Fruit fly (Drosophila melanogaster): ENCODE data around the gene mbo.

mbo gene

DNA sequence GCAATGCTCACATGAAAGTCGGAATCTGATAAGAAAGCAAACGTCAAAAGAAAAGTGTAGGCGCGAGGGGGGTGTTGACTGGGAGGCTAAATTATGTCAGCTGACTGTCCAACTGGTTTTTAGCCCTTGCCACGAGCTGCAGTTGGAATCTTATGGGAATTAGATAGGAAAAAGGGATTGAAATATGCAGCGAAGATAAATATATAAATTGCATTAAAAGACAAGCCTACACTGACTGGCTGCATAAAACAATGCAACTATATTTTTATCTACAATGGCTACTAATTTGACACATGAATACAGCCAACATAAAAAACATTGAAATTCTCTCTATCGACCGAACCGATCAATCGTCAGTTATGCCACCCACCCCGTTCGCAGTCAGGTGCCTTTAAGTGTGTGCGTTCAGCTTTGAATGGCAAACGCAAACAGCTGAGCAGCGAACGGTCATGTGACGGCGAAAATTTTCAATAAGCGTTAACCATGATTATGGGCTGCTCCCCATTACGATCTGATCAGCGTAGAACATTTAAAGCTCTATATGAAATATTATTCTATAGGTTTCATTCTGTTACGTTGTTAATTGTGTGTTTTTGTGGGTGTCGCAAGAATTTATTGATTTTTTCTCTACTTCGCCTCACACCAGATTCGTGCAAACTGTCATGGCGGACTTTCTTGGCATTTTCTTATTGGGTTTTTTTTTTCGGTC, 52.0 kb downstream of the mbo start (continued):
- peak; percentile 81 for TF ChIP-seq grn (GFP tag; optimal IDR thresholded peaks at IDR 0.05)
- TF ChIP-seq CG1832 (GFP tag; optimal IDR thresholded peaks at IDR 0.05) = no peak
- no peak for TF ChIP-seq Ets97D (GFP tag; optimal IDR thresholded peaks at IDR 0.05)
- TF ChIP-seq Lhr (GFP tag; optimal IDR thresholded peaks at IDR 0.05) = no peak
- peak; percentile 54 for TF ChIP-seq exex (tag; optimal IDR thresholded peaks at IDR 0.05)
- peak; percentile 27 for TF ChIP-seq sug (tag; optimal IDR thresholded peaks at IDR 0.05)
- TF ChIP-seq slou (GFP tag; optimal IDR thresholded peaks at IDR 0.05) = no peak
- TF ChIP-seq Lpt (GFP tag; optimal IDR thresholded peaks at IDR 0.05) = no peak
- TF ChIP-seq PHDP (tag; optimal IDR thresholded peaks at IDR 0.05) = peak; percentile 6
- TF ChIP-seq CG10654 (GFP tag; optimal IDR thresholded peaks at IDR 0.05) = no peak
- no peak for TF ChIP-seq NC2β (GFP tag; optimal IDR thresholded peaks at IDR 0.05)
- TF ChIP-seq CG31388 (GFP tag; optimal IDR thresholded peaks at IDR 0.05) = no peak
- TF ChIP-seq CG17912 (GFP tag; optimal IDR thresholded peaks at IDR 0.05) = peak; percentile 12
- TF ChIP-seq sqz (GFP tag; optimal IDR thresholded peaks at IDR 0.05) = peak; percentile 42
- TF ChIP-seq CG10543 (GFP tag; optimal IDR thresholded peaks at IDR 0.05) = peak; percentile 35
- no peak for TF ChIP-seq salm (tag; optimal IDR thresholded peaks at IDR 0.05)
- TF ChIP-seq phol (tag; optimal IDR thresholded peaks at IDR 0.05) = peak; percentile 93
- no peak for TF ChIP-seq sd (tag; optimal IDR thresholded peaks at IDR 0.05)
- no peak for TF ChIP-seq pfk (GFP tag; optimal IDR thresholded peaks at IDR 0.05)
- no peak for TF ChIP-seq CG8924 (tag; optimal IDR thresholded peaks at IDR 0.05)
- TF ChIP-seq vnd (GFP tag; IDR thresholded peaks at IDR 0.05; ENCODE audit: partially characterized antibody) = no peak
- no peak for TF ChIP-seq tup (GFP tag; optimal IDR thresholded peaks at IDR 0.05)
- TF ChIP-seq insv (GFP tag; optimal IDR thresholded peaks at IDR 0.05) = peak; percentile 97 to 99
- TF ChIP-seq ken (GFP tag; IDR thresholded peaks at IDR 0.05) = no peak
- no peak for TF ChIP-seq ato (GFP tag; IDR thresholded peaks at IDR 0.05; ENCODE audit: partially characterized antibody)
- peak; percentile 69 for TF ChIP-seq Med (GFP tag)
- peak; percentile 81 for TF ChIP-seq sens (GFP tag)
- TF ChIP-seq CG17186 (GFP tag; optimal IDR thresholded peaks at IDR 0.05) = no peak
- TF ChIP-seq HmgD (GFP tag; optimal IDR thresholded peaks at IDR 0.05) = no peak
- TF ChIP-seq unpg (GFP tag; optimal IDR thresholded peaks at IDR 0.05) = no peak
- TF ChIP-seq CG9727 (GFP tag; optimal IDR thresholded peaks at IDR 0.05) = no peak
- TF ChIP-seq sim (GFP tag; IDR thresholded peaks at IDR 0.05) = no peak
- TF ChIP-seq CG33557 (GFP tag; optimal IDR thresholded peaks at IDR 0.05) = no peak
- TF ChIP-seq CG12104 (GFP tag; optimal IDR thresholded peaks at IDR 0.05) = no peak
- no peak for TF ChIP-seq ac (GFP tag; optimal IDR thresholded peaks at IDR 0.05)
- no peak for TF ChIP-seq CG11695 (GFP tag; IDR thresholded peaks at IDR 0.05)
- no peak for TF ChIP-seq dan (GFP tag; IDR thresholded peaks at IDR 0.05)
- no peak for TF ChIP-seq nom (GFP tag; optimal IDR thresholded peaks at IDR 0.05)
- TF ChIP-seq CG3995 (GFP tag; optimal IDR thresholded peaks at IDR 0.05) = no peak
- no peak for TF ChIP-seq CG14050 (GFP tag; IDR thresholded peaks at IDR 0.05)
- TF ChIP-seq Sox102F (GFP tag; optimal IDR thresholded peaks at IDR 0.05) = no peak
- TF ChIP-seq bsh (GFP tag; optimal IDR thresholded peaks at IDR 0.05) = no peak
- TF ChIP-seq CG18011 (GFP tag; optimal IDR thresholded peaks at IDR 0.05) = no peak
- TF ChIP-seq Taf1 (GFP tag; IDR thresholded peaks at IDR 0.05) = no peak
- TF ChIP-seq CG15479 (GFP tag; optimal IDR thresholded peaks at IDR 0.05) = peak; percentile 53
- no peak for TF ChIP-seq CG7271 (tag; optimal IDR thresholded peaks at IDR 0.05)
- TF ChIP-seq Dref (GFP tag; IDR thresholded peaks at IDR 0.05) = no peak
- no peak for TF ChIP-seq nerfin-2 (GFP tag; IDR thresholded peaks at IDR 0.05; ENCODE audit: partially characterized antibody)
- no peak for TF ChIP-seq emc (GFP tag; optimal IDR thresholded peaks at IDR 0.05)
- TF ChIP-seq CG30020 (tag; optimal IDR thresholded peaks at IDR 0.05) = no peak
